Fruit fly (Drosophila melanogaster): ENCODE measurements around the gene Rbbp5.

- TF ChIP-seq CG13204 (GFP tag; optimal IDR thresholded peaks at IDR 0.05) (no peak), Ets98B (GFP tag; IDR thresholded peaks at IDR 0.05) (no peak), CG10348 (GFP tag; IDR thresholded peaks at IDR 0.05) (no peak), CG8301 (tag; optimal IDR thresholded peaks at IDR 0.05) (no peak), D1 (tag; optimal IDR thresholded peaks at IDR 0.05) (no peak), CG4496 (GFP tag; IDR thresholded peaks at IDR 0.05) (no peak), gl (tag; optimal IDR thresholded peaks at IDR 0.05) (no peak), Pif1B (GFP tag; optimal IDR thresholded peaks at IDR 0.05) (no peak), CG15710 (tag; optimal IDR thresholded peaks at IDR 0.05) (no peak), CG17806 (tag; optimal IDR thresholded peaks at IDR 0.05) (no peak)
Measured at dm6 chr3L:20370013-20370412, 22.3 kb upstream of the Rbbp5 start, which contains the start of gene CG13247.
